Worm (Caenorhabditis elegans): Measurements from ENCODE around the gene F56B3.4.

DNA sequence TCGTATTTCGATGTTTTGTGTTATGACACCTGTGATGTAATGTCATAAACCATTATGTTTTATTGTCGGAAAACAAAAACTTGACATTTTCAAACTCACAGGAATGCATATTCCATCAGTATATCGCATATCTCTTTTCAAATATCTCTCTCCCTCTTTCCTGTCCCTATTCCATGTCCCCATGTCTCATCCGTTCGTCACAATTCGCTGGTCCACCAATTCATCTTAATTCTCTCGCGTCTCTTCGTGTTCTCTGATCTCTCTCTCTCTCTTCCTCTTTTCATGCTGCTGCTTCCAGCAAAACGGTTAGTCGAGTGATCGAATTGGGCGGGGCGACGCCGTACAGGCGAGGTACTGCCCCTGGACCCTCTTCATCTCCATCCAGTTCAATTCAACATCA is 52.2 kb downstream of the F56B3.4 start:
- TF ChIP-seq Y67H2A.10 (GFP tag; conservative IDR thresholded peaks at IDR 0.05) (no peak), snpc-4 (GFP tag; optimal IDR thresholded peaks at IDR 0.05) (no peak), snpc-4 (tag; optimal IDR thresholded peaks at IDR 0.05) (no peak), gei-17 (GFP tag; optimal IDR thresholded peaks at IDR 0.05) (no peak), ekl-4 (GFP tag; IDR thresholded peaks at IDR 0.05) (no peak), xnd-1 (tag; optimal IDR thresholded peaks at IDR 0.05) (no peak), F57C9.4 (tag; optimal IDR thresholded peaks at IDR 0.05) (no peak), let-607 (tag; optimal IDR thresholded peaks at IDR 0.05) (no peak), zim-3 (tag; optimal IDR thresholded peaks at IDR 0.05) (no peak)
